Fruit fly (Drosophila melanogaster): ENCODE measurements around the gene CG13970.

Gene CG13970

DNA sequence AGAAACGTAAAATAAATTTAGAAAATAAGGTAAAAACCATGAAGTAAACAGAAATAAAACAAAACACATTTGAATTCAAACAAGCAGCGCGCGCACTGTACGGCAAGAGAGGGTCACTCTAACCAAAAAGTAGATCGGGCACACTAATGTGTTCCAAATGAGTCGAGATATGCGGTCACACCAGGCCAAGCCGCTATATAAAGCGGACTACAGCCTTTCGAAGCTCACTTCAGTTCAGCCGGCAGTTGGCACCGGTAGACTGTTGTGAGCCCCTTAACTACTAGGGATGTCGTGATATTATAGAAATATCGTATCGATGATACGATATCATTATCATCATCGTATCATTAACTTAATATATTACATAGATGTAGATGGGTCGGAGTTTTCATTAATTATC, 576 bp upstream of the CG13970 start:
- TF ChIP-seq Rx (GFP tag; IDR thresholded peaks at IDR 0.05) (0 out of 2 replicates have a peak, but pooled peaks have one; percentile 11), CG4854 (GFP tag; optimal IDR thresholded peaks at IDR 0.05) (no peak), CG9797 (GFP tag; optimal IDR thresholded peaks at IDR 0.05) (peak; percentile 76), Aef1 (GFP tag; IDR thresholded peaks at IDR 0.05) (no peak), chn (GFP tag; optimal IDR thresholded peaks at IDR 0.05) (no peak), CG1024 (GFP tag; IDR thresholded peaks at IDR 0.05) (no peak), gfzf (GFP tag; optimal IDR thresholded peaks at IDR 0.05) (peak; percentile 61), CG14965 (GFP tag; optimal IDR thresholded peaks at IDR 0.05; ENCODE audit: borderline replicate concordance) (no peak), Hmx (GFP tag; optimal IDR thresholded peaks at IDR 0.05) (no peak), CG13287 (GFP tag; IDR thresholded peaks at IDR 0.05; ENCODE audit: partially characterized antibody) (peak; percentile 19; the same call in 1 of the 2 replicates), knrl (GFP tag; IDR thresholded peaks at IDR 0.05; ENCODE audit: partially characterized antibody) (peak; percentile 30; the same call in 1 of the 3 replicates), BEAF-32 (GFP tag; optimal IDR thresholded peaks at IDR 0.05) (peak; percentile 32), sim (GFP tag; IDR thresholded peaks at IDR 0.05) (no peak), wdn (GFP tag; IDR thresholded peaks at IDR 0.05) (no peak), HLH4C (GFP tag; IDR thresholded peaks at IDR 0.05; ENCODE audit: partially characterized antibody) (no peak), pfk (GFP tag; optimal IDR thresholded peaks at IDR 0.05) (no peak), Hmr (GFP tag; optimal IDR thresholded peaks at IDR 0.05) (peak; percentile 53), amos (GFP tag; IDR thresholded peaks at IDR 0.05; ENCODE audit: partially characterized antibody) (peak; percentile 39; the same call in 1 of the 2 replicates), CG14710 (tag; optimal IDR thresholded peaks at IDR 0.05) (peak; percentile 0), fd3F (GFP tag; optimal IDR thresholded peaks at IDR 0.05) (no peak), oc (tag; optimal IDR thresholded peaks at IDR 0.05) (no peak), Jarid2 (GFP tag; optimal IDR thresholded peaks at IDR 0.05) (peak; percentile 41), Elba2 (GFP tag; optimal IDR thresholded peaks at IDR 0.05) (peak; percentile 9), D (optimal IDR thresholded peaks at IDR 0.05) (no peak), D (GFP tag; optimal IDR thresholded peaks at IDR 0.05) (no peak), H15 (GFP tag; IDR thresholded peaks at IDR 0.05) (no peak), bsh (GFP tag; optimal IDR thresholded peaks at IDR 0.05) (no peak), CG15514 (GFP tag; optimal IDR thresholded peaks at IDR 0.05) (peak; percentile 34), CG8290 (GFP tag; optimal IDR thresholded peaks at IDR 0.05) (peak; percentile 38), CG8290 (tag; optimal IDR thresholded peaks at IDR 0.05) (peak; percentile 2 to 50), GATAe (GFP tag; conservative IDR thresholded peaks at IDR 0.05) (no peak), Lim3 (GFP tag; IDR thresholded peaks at IDR 0.05) (no peak), Scr (GFP tag; IDR thresholded peaks at IDR 0.05; ENCODE audit: partially characterized antibody) (no peak), CG33213 (GFP tag; optimal IDR thresholded peaks at IDR 0.05) (peak; percentile 97), Ada2b (GFP tag; IDR thresholded peaks at IDR 0.05) (no peak), sens (GFP tag) (peak; percentile 62), MESR4 (GFP tag; optimal IDR thresholded peaks at IDR 0.05) (no peak), chinmo (GFP tag; IDR thresholded peaks at IDR 0.05; ENCODE audit: partially characterized antibody) (0 out of 4 replicates have a peak, but pooled peaks have one; percentile 52), Dp (GFP tag; optimal IDR thresholded peaks at IDR 0.05) (peak; percentile 72), CG16863 (GFP tag; optimal IDR thresholded peaks at IDR 0.05) (no peak), CG10267 (tag; optimal IDR thresholded peaks at IDR 0.05) (no peak), CG17361 (GFP tag; IDR thresholded peaks at IDR 0.05) (peak; percentile 66; the same call in 2 of the 3 replicates), CG14860 (GFP tag; IDR thresholded peaks at IDR 0.05; ENCODE audit: partially characterized antibody) (0 out of 3 replicates have a peak, but pooled peaks have one; percentile 16), org-1 (GFP tag; optimal IDR thresholded peaks at IDR 0.05) (no peak), eyg (GFP tag; optimal IDR thresholded peaks at IDR 0.05) (no peak), NC2α (GFP tag; optimal IDR thresholded peaks at IDR 0.05) (peak; percentile 31), CG6813 (GFP tag; optimal IDR thresholded peaks at IDR 0.05) (no peak), zen (tag; optimal IDR thresholded peaks at IDR 0.05) (peak; percentile 23), fd102C (GFP tag; optimal IDR thresholded peaks at IDR 0.05) (no peak), ewg (GFP tag; optimal IDR thresholded peaks at IDR 0.05) (no peak)

All from whole organism, embryonic.